Fruit fly (Drosophila melanogaster): Measurements from ENCODE around the gene PNUTS.

dm6 chr2L:827049-827448 lies 43.2 kb upstream of the PNUTS start:
- TF ChIP-seq CG7045 (GFP tag; optimal IDR thresholded peaks at IDR 0.05), result no peak
- no peak for TF ChIP-seq CG33017 (tag; optimal IDR thresholded peaks at IDR 0.05)
- no peak for TF ChIP-seq pad (GFP tag; optimal IDR thresholded peaks at IDR 0.05)
- TF ChIP-seq ovo (GFP tag; optimal IDR thresholded peaks at IDR 0.05), result no peak
- no peak for TF ChIP-seq Crg-1 (GFP tag; optimal IDR thresholded peaks at IDR 0.05)
- no peak for TF ChIP-seq tj (GFP tag; optimal IDR thresholded peaks at IDR 0.05)
- no peak for TF ChIP-seq CG14711 (tag; optimal IDR thresholded peaks at IDR 0.05)
- TF ChIP-seq CG5204 (GFP tag; optimal IDR thresholded peaks at IDR 0.05), result no peak
- TF ChIP-seq toe (GFP tag; optimal IDR thresholded peaks at IDR 0.05), result no peak
